Worm (Caenorhabditis elegans) whole organism, mixed stage, embryonic: ENCODE results near the gene T14G8.6.

ENCODE experiments used
- bed-3 ChIP-seq: fragments of 200-800 bp; sonication (Bioruptor generic); optimal IDR thresholded peaks from 3 replicates; lab custom pipeline; 2018; ENCODE audit warnings: mild to moderate bottlenecking, missing genetic modification characterization, moderate library complexity, missing compliant biosample characterization
- blmp-1 ChIP-seq: fragments of 150-350 bp; optimal IDR thresholded peaks from 2 replicates; lab custom pipeline; 2014; ENCODE audit warnings: missing biosample characterization, missing genetic modification characterization
- ceh-39 ChIP-seq: fragments of 150-350 bp; optimal IDR thresholded peaks from 2 replicates; lab custom pipeline; 2014; ENCODE audit warnings: missing biosample characterization, missing genetic modification characterization
- ceh-43 ChIP-seq: fragments of 200-800 bp; sonication (Bioruptor generic); optimal IDR thresholded peaks from 2 replicates; lab custom pipeline; 2018; ENCODE audit warnings: mild to moderate bottlenecking, missing genetic modification characterization, moderate library complexity, missing compliant biosample characterization
- ceh-83 ChIP-seq: fragments of 200-800 bp; sonication (Bioruptor generic); optimal IDR thresholded peaks from 2 replicates; lab custom pipeline; 2018; ENCODE audit warnings: mild to moderate bottlenecking, missing genetic modification characterization, missing compliant biosample characterization
- ces-1 ChIP-seq: fragments of 150-350 bp; optimal IDR thresholded peaks from 2 replicates; lab custom pipeline; 2014; ENCODE audit warnings: missing biosample characterization, missing genetic modification reagents, missing genetic modification characterization
- cnd-1 ChIP-seq: fragments of 200-800 bp; sonication (Bioruptor generic); optimal IDR thresholded peaks from 2 replicates; lab custom pipeline; 2018; ENCODE audit warnings: mild to moderate bottlenecking, missing genetic modification characterization, missing compliant biosample characterization
- drap-1 ChIP-seq: fragments of 200-800 bp; sonication (Bioruptor generic); optimal IDR thresholded peaks from 3 replicates; lab custom pipeline; 2018; ENCODE audit warnings: mild to moderate bottlenecking, missing genetic modification characterization, missing compliant biosample characterization
- elt-1 ChIP-seq: sonication (generic microtip); optimal IDR thresholded peaks from 2 replicates; lab custom pipeline; 2017; ENCODE audit warnings: missing genetic modification characterization, mild to moderate bottlenecking, missing compliant biosample characterization, antibody characterized with exemption, moderate library complexity, borderline replicate concordance; ENCODE audit not compliant: insufficient read depth
- elt-3 ChIP-seq: fragments of 150-350 bp; optimal IDR thresholded peaks from 2 replicates; lab custom pipeline; 2014; ENCODE audit warnings: missing biosample characterization, missing genetic modification characterization
- ham-2 ChIP-seq: fragments of 200-800 bp; sonication (Bioruptor generic); optimal IDR thresholded peaks from 2 replicates; lab custom pipeline; 2018; ENCODE audit warnings: mild to moderate bottlenecking, missing genetic modification characterization, missing compliant biosample characterization
- hlh-1 ChIP-seq: fragments of 150-350 bp; optimal IDR thresholded peaks from 2 replicates; lab custom pipeline; 2014; ENCODE audit warnings: missing biosample characterization, missing genetic modification reagents, missing genetic modification characterization
- lin-13 ChIP-seq: fragments of 150-350 bp; optimal IDR thresholded peaks from 2 replicates; lab custom pipeline; 2014; ENCODE audit warnings: missing biosample characterization, missing genetic modification characterization
- lin-32 ChIP-seq: fragments of 200-800 bp; sonication (Bioruptor generic); optimal IDR thresholded peaks from 2 replicates; lab custom pipeline; 2018; ENCODE audit warnings: mild to moderate bottlenecking, missing genetic modification characterization, missing compliant biosample characterization
- lsy-2 ChIP-seq: fragments of 150-350 bp; optimal IDR thresholded peaks from 2 replicates; lab custom pipeline; 2014; ENCODE audit warnings: missing biosample characterization, missing genetic modification characterization
- mab-5 ChIP-seq: fragments of 150-350 bp; optimal IDR thresholded peaks from 2 replicates; lab custom pipeline; 2014; ENCODE audit warnings: missing biosample characterization, missing genetic modification characterization
- mep-1 ChIP-seq: fragments of 150-350 bp; optimal IDR thresholded peaks from 2 replicates; lab custom pipeline; 2017; ENCODE audit warnings: missing biosample characterization, missing genetic modification reagents, missing genetic modification characterization, inconsistent platforms
- mls-2 ChIP-seq: sonication (generic microtip); optimal IDR thresholded peaks from 2 replicates; lab custom pipeline; 2016; ENCODE audit warnings: mild to moderate bottlenecking, missing genetic modification characterization, moderate library complexity, missing compliant biosample characterization
- nhr-12 ChIP-seq: fragments of 150-350 bp; optimal IDR thresholded peaks from 2 replicates; lab custom pipeline; 2014; ENCODE audit warnings: missing biosample characterization, missing genetic modification characterization
- nhr-2 ChIP-seq: fragments of 150-350 bp; optimal IDR thresholded peaks from 2 replicates; lab custom pipeline; 2014; ENCODE audit warnings: missing biosample characterization, missing genetic modification characterization
- nhr-237 ChIP-seq: fragments of 150-350 bp; optimal IDR thresholded peaks from 2 replicates; lab custom pipeline; 2014; ENCODE audit warnings: missing biosample characterization, missing genetic modification characterization
- nhr-28 ChIP-seq: fragments of 150-350 bp; optimal IDR thresholded peaks from 2 replicates; lab custom pipeline; 2014; ENCODE audit warnings: missing biosample characterization, missing genetic modification characterization
- nhr-76 ChIP-seq: sonication (generic microtip); optimal IDR thresholded peaks from 2 replicates; lab custom pipeline; 2017; ENCODE audit warnings: missing biosample characterization, missing genetic modification characterization
- pha-4 ChIP-seq: fragments of 150-350 bp; optimal IDR thresholded peaks from 2 replicates; lab custom pipeline; 2018; ENCODE audit warnings: missing biosample characterization, missing genetic modification reagents, missing genetic modification characterization
- sem-2 ChIP-seq: fragments of 200-800 bp; sonication (Bioruptor generic); optimal IDR thresholded peaks from 2 replicates; lab custom pipeline; 2018; ENCODE audit warnings: mild to moderate bottlenecking, missing genetic modification characterization, missing compliant biosample characterization
- sptf-1 ChIP-seq: sonication (generic microtip); optimal IDR thresholded peaks from 2 replicates; lab custom pipeline; 2017; ENCODE audit warnings: mild to moderate bottlenecking, missing genetic modification characterization, moderate library complexity, missing compliant biosample characterization
- tbx-8 ChIP-seq: fragments of 200-800 bp; sonication (Bioruptor generic); optimal IDR thresholded peaks from 2 replicates; lab custom pipeline; 2018; ENCODE audit warnings: mild to moderate bottlenecking, missing genetic modification characterization, moderate library complexity, missing compliant biosample characterization
- unc-120 ChIP-seq: sonication (generic microtip); optimal IDR thresholded peaks from 2 replicates; lab custom pipeline; 2017; ENCODE audit warnings: missing genetic modification characterization, missing compliant biosample characterization; ENCODE audit not compliant: poor library complexity, severe bottlenecking
- unc-39 ChIP-seq: fragments of 150-350 bp; optimal IDR thresholded peaks from 2 replicates; lab custom pipeline; 2014; ENCODE audit warnings: missing biosample characterization, missing genetic modification characterization
- zip-8 ChIP-seq: fragments of 150-350 bp; optimal IDR thresholded peaks from 2 replicates; lab custom pipeline; 2014; ENCODE audit warnings: missing biosample characterization, missing genetic modification characterization

T14G8.6 gene

ce11 chrX:12860711-12861287 is 1.8 kb downstream of the T14G8.6 start, which contains the start of gene T14G8.3:
TSS of gene T14G8.3 (plus strand) at chrX:12861237.
- TF ChIP-seq pha-4 (tag; lab: Kevin White, UChicago) (peak; percentile 42), mep-1 (tag; lab: Kevin White, UChicago) (peak; percentile 26), lin-13 (tag; lab: Kevin White, UChicago) (peak; percentile 43), sem-2 (GFP tag; lab: Kevin White, UChicago) (no peak), sptf-1 (tag; lab: Kevin White, UChicago) (no peak), zip-8 (peak; percentile 4), blmp-1 (tag; lab: Kevin White, UChicago) (no peak), ham-2 (GFP tag; lab: Kevin White, UChicago) (no peak)
- TF ChIP-seq, all 35 proteins: peak for 4

ce11 chrX:12857701-12858100 is 4.9 kb downstream of the T14G8.6 start, which contains the start of gene T14G8.2:
TSS of gene T14G8.2 (plus strand) at chrX:12858001.
- TF ChIP-seq lin-32 (GFP tag; lab: Kevin White, UChicago) (no peak), ces-1 (GFP tag; lab: Kevin White, UChicago) (peak; percentile 10), sem-2 (GFP tag; lab: Kevin White, UChicago) (no peak), nhr-76 (tag; lab: Kevin White, UChicago) (no peak), elt-1 (tag; lab: Kevin White, UChicago) (no peak)

- no peak for TF ChIP-seq lsy-2
- no peak for TF ChIP-seq sptf-1 (tag; lab: Kevin White, UChicago)
- no peak for TF ChIP-seq elt-1 (tag; lab: Kevin White, UChicago)
- no peak for TF ChIP-seq bed-3
- TF ChIP-seq ceh-83 (GFP tag; lab: Kevin White, UChicago), result no peak
- no peak for TF ChIP-seq sem-2 (GFP tag; lab: Kevin White, UChicago)
- no peak for TF ChIP-seq unc-39 (tag; lab: Kevin White, UChicago)
- TF ChIP-seq mep-1 (tag; lab: Kevin White, UChicago), result no peak
- no peak for TF ChIP-seq ceh-43 (GFP tag; lab: Kevin White, UChicago)
- no peak for TF ChIP-seq ces-1 (GFP tag; lab: Kevin White, UChicago)
- no peak for TF ChIP-seq tbx-8 (GFP tag; lab: Kevin White, UChicago)
- TF ChIP-seq elt-3 (tag; lab: Kevin White, UChicago), result no peak
- TF ChIP-seq ceh-39 (tag; lab: Kevin White, UChicago), result no peak
- TF ChIP-seq nhr-76 (tag; lab: Kevin White, UChicago), result no peak
- no peak for TF ChIP-seq mls-2 (tag; lab: Kevin White, UChicago)
- TF ChIP-seq lin-32 (GFP tag; lab: Kevin White, UChicago), result no peak
- no peak for TF ChIP-seq drap-1 (GFP tag; lab: Kevin White, UChicago)
Observed at ce11 chrX:12854680-12855079, 8.0 kb downstream of the T14G8.6 start.

ce11 chrX:12854135-12854534 is 8.5 kb downstream of the T14G8.6 start:
- TF ChIP-seq ces-1 (GFP tag; lab: Kevin White, UChicago) (peak; percentile 66), lin-32 (GFP tag; lab: Kevin White, UChicago) (peak; percentile 64), unc-39 (tag; lab: Kevin White, UChicago) (no peak), ceh-39 (tag; lab: Kevin White, UChicago) (peak; percentile 35), hlh-1 (tag; lab: Kevin White, UChicago) (peak; percentile 9)

- TF ChIP-seq cnd-1 (no peak), elt-3 (tag; lab: Kevin White, UChicago) (no peak), nhr-28 (no peak), lin-32 (GFP tag; lab: Kevin White, UChicago) (no peak), ces-1 (GFP tag; lab: Kevin White, UChicago) (no peak), unc-120 (tag; lab: Kevin White, UChicago) (no peak), nhr-2 (tag; lab: Kevin White, UChicago) (no peak)
Observed at ce11 chrX:12853079-12853478, 9.6 kb downstream of the T14G8.6 start.

ce11 chrX:12852575-12852974 is 10.1 kb downstream of the T14G8.6 start, which contains the start of gene chd-3:
TSS of gene chd-3 (minus strand) at chrX:12852601.
- no peak for TF ChIP-seq elt-1 (tag; lab: Kevin White, UChicago)
- no peak for TF ChIP-seq unc-120 (tag; lab: Kevin White, UChicago)
- TF ChIP-seq nhr-237, result no peak
- TF ChIP-seq mep-1 (tag; lab: Kevin White, UChicago), result no peak
- TF ChIP-seq sptf-1 (tag; lab: Kevin White, UChicago), result no peak
- TF ChIP-seq ceh-39 (tag; lab: Kevin White, UChicago), result no peak
- no peak for TF ChIP-seq mab-5
- no peak for TF ChIP-seq bed-3
- TF ChIP-seq nhr-12 (tag; lab: Kevin White, UChicago), result no peak
- no peak for TF ChIP-seq nhr-28
- TF ChIP-seq drap-1 (GFP tag; lab: Kevin White, UChicago), result no peak
